Worm (Caenorhabditis elegans): Measurements from ENCODE around the gene nspe-5.

DNA sequence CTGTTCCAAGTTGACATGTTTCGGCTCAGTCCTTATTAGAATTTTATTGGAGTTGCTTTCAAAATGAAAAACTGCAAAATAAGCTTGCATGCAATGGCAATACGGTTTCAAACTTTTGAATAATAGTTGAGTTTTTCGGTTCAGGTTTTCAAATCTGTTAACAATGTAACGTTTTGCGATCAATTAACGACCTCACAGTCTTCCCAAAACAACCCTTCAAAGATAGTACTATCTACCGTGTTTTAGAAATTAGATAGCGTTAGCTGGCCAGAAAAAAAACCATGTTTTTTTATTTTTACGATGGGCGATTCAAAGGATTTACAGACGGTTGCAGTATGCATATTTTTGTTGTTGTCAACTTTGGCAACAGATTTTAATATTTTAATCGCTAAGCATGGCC is 2.2 kb downstream of the nspe-5 start, which contains the start of gene Y38E10A.34:
- TF ChIP-seq tbx-37 (GFP tag; conservative IDR thresholded peaks at IDR 0.05) = no peak
- TF ChIP-seq flt-1 (GFP tag; IDR thresholded peaks at IDR 0.05) = no peak
- TF ChIP-seq ama-1 (optimal IDR thresholded peaks at IDR 0.05) = no peak
- TF ChIP-seq F13C5.2 (tag; optimal IDR thresholded peaks at IDR 0.05) = no peak
- no peak for TF ChIP-seq hmg-4 (GFP tag; optimal IDR thresholded peaks at IDR 0.05)
- no peak for TF ChIP-seq hnd-1 (tag; optimal IDR thresholded peaks at IDR 0.05)
- no peak for TF ChIP-seq sea-1 (GFP tag; conservative IDR thresholded peaks at IDR 0.05)
